Fruit fly (Drosophila melanogaster): Measurements from ENCODE around the gene CG7840.
A peak's percentile ranks its signal among the peaks of the same experiment; 100 is the strongest.

CG7840 gene

dm6 chr2L:8350560-8351171 is 45.3 kb downstream of the CG7840 start (continued):
- TF ChIP-seq D (optimal IDR thresholded peaks at IDR 0.05), result no peak
- no peak for TF ChIP-seq D (GFP tag; optimal IDR thresholded peaks at IDR 0.05)
- no peak for TF ChIP-seq z (GFP tag; IDR thresholded peaks at IDR 0.05)
- TF ChIP-seq stwl (tag; optimal IDR thresholded peaks at IDR 0.05), result no peak
- no peak for TF ChIP-seq CG34422 (GFP tag; IDR thresholded peaks at IDR 0.05)
- peak; percentile 46 for TF ChIP-seq unpg (GFP tag; optimal IDR thresholded peaks at IDR 0.05)
- no peak for TF ChIP-seq CG4328 (GFP tag; optimal IDR thresholded peaks at IDR 0.05)
- TF ChIP-seq Kr (GFP tag; optimal IDR thresholded peaks at IDR 0.05), result no peak
- TF ChIP-seq Ssrp (tag; optimal IDR thresholded peaks at IDR 0.05), result no peak
- TF ChIP-seq Ada2b (GFP tag; IDR thresholded peaks at IDR 0.05), result peak; percentile 12; the same call in 1 of the 2 replicates
- TF ChIP-seq odd (GFP tag; optimal IDR thresholded peaks at IDR 0.05), result peak; percentile 69
- peak; percentile 60 for TF ChIP-seq CG3281 (GFP tag; optimal IDR thresholded peaks at IDR 0.05)
- TF ChIP-seq CG1529 (GFP tag; optimal IDR thresholded peaks at IDR 0.05), result peak; percentile 14
- no peak for TF ChIP-seq CG9876 (GFP tag; optimal IDR thresholded peaks at IDR 0.05)
- no peak for TF ChIP-seq Fer2 (tag; optimal IDR thresholded peaks at IDR 0.05)
- peak; percentile 51 for TF ChIP-seq CG10543 (GFP tag; optimal IDR thresholded peaks at IDR 0.05)
- no peak for TF ChIP-seq CG17912 (GFP tag; optimal IDR thresholded peaks at IDR 0.05)
- peak; percentile 51 for TF ChIP-seq Vsx1 (GFP tag; optimal IDR thresholded peaks at IDR 0.05)
- no peak for TF ChIP-seq CG9437 (GFP tag; optimal IDR thresholded peaks at IDR 0.05)
- no peak for TF ChIP-seq CG8765 (GFP tag; IDR thresholded peaks at IDR 0.05)
- no peak for TF ChIP-seq Hr78 (GFP tag; optimal IDR thresholded peaks at IDR 0.05)
- TF ChIP-seq CG12071 (GFP tag; optimal IDR thresholded peaks at IDR 0.05), result peak; percentile 70
- peak; percentile 52; the same call in 1 of the 2 replicates for TF ChIP-seq CG14014 (GFP tag; IDR thresholded peaks at IDR 0.05)
- TF ChIP-seq dm (GFP tag; optimal IDR thresholded peaks at IDR 0.05), result no peak
- peak; percentile 41 for TF ChIP-seq MTF-1 (GFP tag; optimal IDR thresholded peaks at IDR 0.05; ENCODE audit: borderline replicate concordance)
- peak; percentile 17 for TF ChIP-seq CG18011 (GFP tag; optimal IDR thresholded peaks at IDR 0.05)
- peak; percentile 39 for TF ChIP-seq CG12219 (GFP tag; optimal IDR thresholded peaks at IDR 0.05)
- TF ChIP-seq run (tag; optimal IDR thresholded peaks at IDR 0.05), result no peak
- peak; percentile 86 for TF ChIP-seq Med (GFP tag)
- no peak for TF ChIP-seq CG18764 (GFP tag; optimal IDR thresholded peaks at IDR 0.05)
- no peak for TF ChIP-seq Rx (GFP tag; IDR thresholded peaks at IDR 0.05)
- TF ChIP-seq CG10979 (tag; optimal IDR thresholded peaks at IDR 0.05), result no peak
- TF ChIP-seq chif (GFP tag; optimal IDR thresholded peaks at IDR 0.05), result peak in 1 of 2 experiments; percentile 11
- TF ChIP-seq Camta (GFP tag; optimal IDR thresholded peaks at IDR 0.05), result no peak
- TF ChIP-seq wor (GFP tag; IDR thresholded peaks at IDR 0.05), result no peak
- TF ChIP-seq oc (tag; optimal IDR thresholded peaks at IDR 0.05), result no peak
- peak; percentile 12 for TF ChIP-seq CG9817 (tag; optimal IDR thresholded peaks at IDR 0.05)
- peak; percentile 78 for TF ChIP-seq lab (GFP tag; optimal IDR thresholded peaks at IDR 0.05)
- peak; percentile 65 for TF ChIP-seq HmgZ (tag; optimal IDR thresholded peaks at IDR 0.05)
- no peak for TF ChIP-seq inv (GFP tag; IDR thresholded peaks at IDR 0.05; ENCODE audit: partially characterized antibody)
- no peak for TF ChIP-seq ab (GFP tag; optimal IDR thresholded peaks at IDR 0.05)
- TF ChIP-seq phol (tag; optimal IDR thresholded peaks at IDR 0.05), result no peak
- no peak for TF ChIP-seq ewg (GFP tag; optimal IDR thresholded peaks at IDR 0.05)
- no peak for TF ChIP-seq CG4360 (GFP tag; IDR thresholded peaks at IDR 0.05)
- no peak for TF ChIP-seq CG1832 (GFP tag; optimal IDR thresholded peaks at IDR 0.05)
- peak; percentile 28 for TF ChIP-seq her (GFP tag; optimal IDR thresholded peaks at IDR 0.05)
- TF ChIP-seq CG17568 (GFP tag; optimal IDR thresholded peaks at IDR 0.05), result peak; percentile 54
- TF ChIP-seq insv (GFP tag; optimal IDR thresholded peaks at IDR 0.05), result no peak
- TF ChIP-seq CG32532 (GFP tag; IDR thresholded peaks at IDR 0.05), result no peak
- peak; percentile 22 for TF ChIP-seq CG31365 (tag; optimal IDR thresholded peaks at IDR 0.05)

Data from whole organism, embryonic.